Fruit fly (Drosophila melanogaster) whole organism, embryonic: Measurements from ENCODE around the gene CG18765.

Experiments used
- Aef1 ChIP-seq: fragments of 200-800 bp; sonication (Bioruptor generic); IDR thresholded peaks from 3 replicates; pipeline ENCODE4 v1.3.6; 2022; ENCODE audit warnings: missing biosample characterization, missing genetic modification characterization
- Antp ChIP-seq: fragments of 200-800 bp; sonication (Bioruptor generic); optimal IDR thresholded peaks from 3 replicates; lab custom pipeline; 2016; ENCODE audit warnings: missing biosample characterization, missing genetic modification characterization
- Blimp-1 ChIP-seq: fragments of 200-800 bp; sonication (Bioruptor generic); optimal IDR thresholded peaks from 3 replicates; lab custom pipeline; 2018; ENCODE audit warnings: missing biosample characterization, missing genetic modification characterization, mild to moderate bottlenecking, moderate library complexity, missing genetic modification reagents
- CG10959 ChIP-seq: fragments of 200-800 bp; sonication (Bioruptor generic); IDR thresholded peaks from 2 replicates; pipeline ENCODE4 v1.3.6; 2022; ENCODE audit warnings: missing biosample characterization, missing genetic modification characterization
- CG12104 ChIP-seq: fragments of 200-800 bp; sonication (Bioruptor generic); optimal IDR thresholded peaks from 3 replicates; lab custom pipeline; 2016; ENCODE audit warnings: missing biosample characterization, missing genetic modification characterization
- CG12236 ChIP-seq: fragments of 200-800 bp; sonication (Bioruptor generic); optimal IDR thresholded peaks from 2 replicates; lab custom pipeline; 2016; ENCODE audit warnings: missing biosample characterization, missing genetic modification characterization
- CG12942 ChIP-seq: fragments of 200-800 bp; sonication (Bioruptor generic); optimal IDR thresholded peaks from 3 replicates; lab custom pipeline; 2016; ENCODE audit warnings: missing biosample characterization, missing genetic modification characterization
- CG15269 ChIP-seq: fragments of 200-800 bp; sonication (Bioruptor generic); optimal IDR thresholded peaks from 2 replicates; lab custom pipeline; 2018; ENCODE audit warnings: missing biosample characterization, mild to moderate bottlenecking, missing genetic modification characterization, moderate library complexity
- CG16813 ChIP-seq: fragments of 200-800 bp; sonication (Bioruptor generic); IDR thresholded peaks from 3 replicates; pipeline ENCODE4 v1.3.6; 2022; ENCODE audit warnings: missing biosample characterization, missing genetic modification characterization; ENCODE audit not compliant: partially characterized antibody
- CG18619 ChIP-seq: fragments of 200-800 bp; sonication (Bioruptor generic); optimal IDR thresholded peaks from 3 replicates; lab custom pipeline; 2017; ENCODE audit warnings: missing biosample characterization, mild to moderate bottlenecking, missing genetic modification characterization
- CG4282 ChIP-seq: fragments of 200-800 bp; sonication (Bioruptor generic); optimal IDR thresholded peaks from 2 replicates; lab custom pipeline; 2016; ENCODE audit warnings: missing biosample characterization, missing genetic modification characterization
- CG4424 ChIP-seq: fragments of 200-800 bp; sonication (Bioruptor generic); optimal IDR thresholded peaks from 3 replicates; lab custom pipeline; 2016; ENCODE audit warnings: missing biosample characterization, missing genetic modification characterization
- CG4617 ChIP-seq: fragments of 200-800 bp; sonication (Bioruptor generic); optimal IDR thresholded peaks from 3 replicates; lab custom pipeline; 2016; ENCODE audit warnings: missing biosample characterization, missing genetic modification characterization, borderline replicate concordance
- CG7357 ChIP-seq: fragments of 200-800 bp; sonication (Bioruptor generic); IDR thresholded peaks from 3 replicates; pipeline ENCODE4 v1.3.6; 2022; ENCODE audit warnings: missing biosample characterization, missing genetic modification characterization
- CG7963 ChIP-seq: fragments of 200-800 bp; sonication (Bioruptor generic); IDR thresholded peaks from 3 replicates; pipeline ENCODE4 v1.3.6; 2022; ENCODE audit warnings: missing biosample characterization, missing genetic modification characterization; ENCODE audit not compliant: partially characterized antibody
- CG8765 ChIP-seq: fragments of 200-800 bp; sonication (Bioruptor generic); IDR thresholded peaks from 2 replicates; pipeline ENCODE4 v1.3.6; 2022; ENCODE audit warnings: missing biosample characterization, missing genetic modification characterization
- CG8944 ChIP-seq: fragments of 200-800 bp; sonication (Bioruptor generic); optimal IDR thresholded peaks from 3 replicates; lab custom pipeline; 2016; ENCODE audit warnings: missing biosample characterization, missing genetic modification characterization
- D ChIP-seq, 2 experiments: fragments of 200-800 bp in 1 of 2; fragments of >200 bp in 1 of 2; sonication (Bioruptor generic) in 1 of 2; optimal IDR thresholded peaks; 2 replicates in 1 of 2; 3 replicates in 1 of 2; lab custom pipeline; 2017; ENCODE audit warnings: mild to moderate bottlenecking in 1 of 2, missing biosample characterization in 1 of 2, missing genetic modification characterization in 1 of 2, missing genetic modification reagents in 1 of 2
- Dbx ChIP-seq: fragments of 200-800 bp; sonication (Bioruptor generic); IDR thresholded peaks from 3 replicates; pipeline ENCODE4 v1.3.6; 2022; ENCODE audit warnings: missing biosample characterization, missing genetic modification characterization
- Dref ChIP-seq: fragments of 200-800 bp; sonication (Bioruptor generic); IDR thresholded peaks from 2 replicates; pipeline ENCODE4 v1.3.6; 2022; ENCODE audit warnings: missing biosample characterization, missing genetic modification characterization
- Drgx ChIP-seq: fragments of 200-800 bp; sonication (Bioruptor generic); IDR thresholded peaks from 2 replicates; pipeline ENCODE4 v1.3.6; 2022; ENCODE audit warnings: missing biosample characterization, missing genetic modification characterization
- Fer3 ChIP-seq: fragments of 200-800 bp; sonication (Bioruptor generic); optimal IDR thresholded peaks from 2 replicates; lab custom pipeline; 2018; ENCODE audit warnings: missing biosample characterization, mild to moderate bottlenecking, missing genetic modification characterization, moderate library complexity
- Gug ChIP-seq: fragments of 200-800 bp; sonication (Bioruptor generic); IDR thresholded peaks from 4 replicates; pipeline ENCODE4 v1.3.6; 2022; ENCODE audit warnings: missing biosample characterization, missing genetic modification characterization
- HmgD ChIP-seq: fragments of 200-800 bp; sonication (Bioruptor generic); optimal IDR thresholded peaks from 3 replicates; lab custom pipeline; 2016; ENCODE audit warnings: missing biosample characterization, missing genetic modification characterization
- Hsf ChIP-seq: fragments of 200-800 bp; sonication (Bioruptor generic); optimal IDR thresholded peaks from 3 replicates; lab custom pipeline; 2016; ENCODE audit warnings: missing biosample characterization, missing genetic modification characterization
- Lhr ChIP-seq: fragments of 200-800 bp; sonication (Bioruptor generic); optimal IDR thresholded peaks from 3 replicates; lab custom pipeline; 2017; ENCODE audit warnings: mild to moderate bottlenecking, missing biosample characterization, missing genetic modification reagents, missing genetic modification characterization
- MBD-R2 ChIP-seq: fragments of 200-800 bp; sonication (Bioruptor generic); IDR thresholded peaks from 2 replicates; pipeline ENCODE4 v1.3.6; 2022; ENCODE audit warnings: missing biosample characterization, missing genetic modification characterization
- Pdp1 ChIP-seq, 2 experiments: fragments of 200-800 bp; sonication (Bioruptor generic); optimal IDR thresholded peaks; 3 replicates each; lab custom pipeline; 2016; ENCODE audit warnings: missing biosample characterization in 2 of 2, missing genetic modification characterization in 2 of 2, mild to moderate bottlenecking in 1 of 2, moderate library complexity in 1 of 2
- Usf ChIP-seq: fragments of 200-800 bp; sonication (Bioruptor generic); optimal IDR thresholded peaks from 2 replicates; lab custom pipeline; 2017; ENCODE audit warnings: missing genotype, missing biosample characterization, missing genetic modification characterization
- YL-1 ChIP-seq: fragments of 200-800 bp; sonication (Bioruptor generic); optimal IDR thresholded peaks from 3 replicates; lab custom pipeline; 2017; ENCODE audit warnings: missing biosample characterization, mild to moderate bottlenecking, missing genetic modification characterization
- al ChIP-seq: fragments of 200-800 bp; sonication (Bioruptor generic); IDR thresholded peaks from 2 replicates; pipeline ENCODE4 v1.3.6; 2022; ENCODE audit warnings: missing biosample characterization, missing genetic modification characterization
- ato ChIP-seq: fragments of 200-800 bp; sonication (Bioruptor generic); IDR thresholded peaks from 2 replicates; pipeline ENCODE4 v1.3.6; 2022; ENCODE audit warnings: missing biosample characterization, missing genetic modification characterization; ENCODE audit not compliant: partially characterized antibody
- grau ChIP-seq: fragments of 200-800 bp; optimal IDR thresholded peaks from 3 replicates; lab custom pipeline; 2019; ENCODE audit warnings: missing biosample characterization, mild to moderate bottlenecking, missing genetic modification characterization, moderate library complexity
- gsb ChIP-seq: fragments of 200-800 bp; sonication (Bioruptor generic); IDR thresholded peaks from 2 replicates; pipeline ENCODE4 v1.3.6; 2022; ENCODE audit warnings: missing biosample characterization, missing genetic modification characterization
- inv ChIP-seq: fragments of 200-800 bp; sonication (Bioruptor generic); IDR thresholded peaks from 2 replicates; pipeline ENCODE4 v1.3.6; 2022; ENCODE audit warnings: missing biosample characterization, missing genetic modification characterization; ENCODE audit not compliant: partially characterized antibody
- mam ChIP-seq: fragments of 200-800 bp; sonication (Bioruptor generic); optimal IDR thresholded peaks from 3 replicates; lab custom pipeline; 2016; ENCODE audit warnings: missing biosample characterization, missing genetic modification characterization
- pum ChIP-seq: fragments of 200-800 bp; sonication (Bioruptor generic); optimal IDR thresholded peaks from 2 replicates; lab custom pipeline; 2016; ENCODE audit warnings: missing biosample characterization, missing genetic modification characterization
- ro ChIP-seq: fragments of 200-800 bp; sonication (Bioruptor generic); IDR thresholded peaks from 2 replicates; pipeline ENCODE4 v1.3.6; 2022; ENCODE audit warnings: missing biosample characterization, missing genetic modification characterization
- sc ChIP-seq, 3 experiments: fragments of >200 bp in 2 of 3; fragments of 200-800 bp in 1 of 3; sonication (Bioruptor generic) in 1 of 3; optimal IDR thresholded peaks; 2 replicates in 2 of 3; 3 replicates in 1 of 3; lab custom pipeline; 2017; ENCODE audit warnings: mild to moderate bottlenecking in 1 of 3, missing biosample characterization in 1 of 3, missing genetic modification characterization in 1 of 3, missing genetic modification reagents in 1 of 3
- sd ChIP-seq: fragments of 200-800 bp; sonication (Bioruptor generic); optimal IDR thresholded peaks from 3 replicates; lab custom pipeline; 2018; ENCODE audit warnings: missing biosample characterization, mild to moderate bottlenecking, missing genetic modification characterization, moderate library complexity
- sens ChIP-seq: fragments of 200-800 bp; sonication (Bioruptor generic); peaks from one replicate; lab custom pipeline; 2016; ENCODE audit warnings: missing biosample characterization, missing genetic modification characterization
- shn ChIP-seq: fragments of 200-800 bp; sonication (Bioruptor generic); optimal IDR thresholded peaks from 3 replicates; lab custom pipeline; 2016; ENCODE audit warnings: missing biosample characterization, missing genetic modification characterization
- sisA ChIP-seq: fragments of 200-800 bp; sonication (Bioruptor generic); IDR thresholded peaks from 2 replicates; pipeline ENCODE4 v1.3.6; 2022; ENCODE audit warnings: missing biosample characterization, missing genetic modification characterization
- slbo ChIP-seq: fragments of 200-800 bp; sonication (Bioruptor generic); IDR thresholded peaks from 2 replicates; pipeline ENCODE4 v1.3.6; 2022; ENCODE audit warnings: missing biosample characterization, missing genetic modification characterization
- stwl ChIP-seq: fragments of 200-800 bp; sonication (Bioruptor generic); optimal IDR thresholded peaks from 3 replicates; lab custom pipeline; 2018; ENCODE audit warnings: missing biosample characterization, mild to moderate bottlenecking, missing genetic modification characterization, moderate library complexity
- tll ChIP-seq, 2 experiments: fragments of 200-800 bp in 1 of 2; fragments of >200 bp in 1 of 2; sonication (Bioruptor generic) in 1 of 2; optimal IDR thresholded peaks; 2 replicates each; lab custom pipeline; 2017 to 2019; ENCODE audit warnings: missing biosample characterization in 2 of 2, missing genetic modification characterization in 2 of 2, mild to moderate bottlenecking in 1 of 2, moderate library complexity in 1 of 2
- wek ChIP-seq: fragments of 200-800 bp; sonication (Bioruptor generic); optimal IDR thresholded peaks from 3 replicates; lab custom pipeline; 2018; ENCODE audit warnings: missing biosample characterization, mild to moderate bottlenecking, missing genetic modification characterization, moderate library complexity
- zen ChIP-seq: fragments of 200-800 bp; sonication (Bioruptor generic); optimal IDR thresholded peaks from 3 replicates; lab custom pipeline; 2018; ENCODE audit warnings: missing biosample characterization, mild to moderate bottlenecking, missing genetic modification characterization, moderate library complexity
- zen2 ChIP-seq: fragments of 200-800 bp; sonication (Bioruptor generic); IDR thresholded peaks from 3 replicates; pipeline ENCODE4 v1.3.6; 2022; ENCODE audit warnings: missing biosample characterization, missing genetic modification characterization; ENCODE audit not compliant: partially characterized antibody

Gene CG18765

dm6 chr3R:11735337-11735736 is 43.7 kb upstream of the CG18765 start, which contains the start of gene CG14721 (continued):
- TF ChIP-seq D (optimal IDR thresholded peaks at IDR 0.05; lab: Kevin White, UChicago) (no peak), D (GFP tag; optimal IDR thresholded peaks at IDR 0.05; lab: Kevin White, UChicago) (no peak), MBD-R2 (GFP tag; lab: Robert Waterston, UW) (peak; percentile 84), pum (GFP tag; lab: Kevin White, UChicago) (peak; percentile 33), tll (GFP tag; optimal IDR thresholded peaks at IDR 0.05; lab: Kevin White, UChicago) (no peak), CG4617 (GFP tag; lab: Kevin White, UChicago) (peak; percentile 53), inv (GFP tag; lab: Robert Waterston, UW) (peak; percentile 23; the same call in 1 of the 2 replicates), CG12104 (GFP tag; lab: Kevin White, UChicago) (no peak), Drgx (GFP tag; lab: Robert Waterston, UW) (no peak), Blimp-1 (GFP tag; lab: Kevin White, UChicago) (no peak), Lhr (GFP tag; lab: Kevin White, UChicago) (peak; percentile 57), Gug (peak; percentile 24; the same call in 1 of the 4 replicates), CG4424 (GFP tag; lab: Kevin White, UChicago) (peak; percentile 48), CG8765 (GFP tag; lab: Robert Waterston, UW) (no peak), wek (no peak), CG7963 (GFP tag; lab: Robert Waterston, UW) (no peak), sc (optimal IDR thresholded peaks at IDR 0.05; lab: Kevin White, UChicago) (no peak), sc (GFP tag; optimal IDR thresholded peaks at IDR 0.05; lab: Kevin White, UChicago) (no peak), sisA (GFP tag; lab: Robert Waterston, UW) (peak; percentile 20; the same call in 1 of the 2 replicates), YL-1 (GFP tag; lab: Kevin White, UChicago) (peak; percentile 31), CG10959 (GFP tag; lab: Robert Waterston, UW) (no peak), grau (tag; lab: Kevin White, UChicago) (no peak), ro (GFP tag; lab: Robert Waterston, UW) (no peak), CG16813 (GFP tag; lab: Robert Waterston, UW) (peak; percentile 37; the same call in 1 of the 3 replicates), Aef1 (GFP tag; lab: Robert Waterston, UW) (peak; percentile 54), CG4282 (GFP tag; lab: Kevin White, UChicago) (no peak), slbo (GFP tag; lab: Robert Waterston, UW) (peak; percentile 43; the same call in 1 of the 2 replicates), CG8944 (GFP tag; lab: Kevin White, UChicago) (no peak), al (GFP tag; lab: Robert Waterston, UW) (no peak), ato (GFP tag; lab: Robert Waterston, UW) (no peak; the same call in 1 of the 2 replicates), CG12236 (no peak), zen (tag; lab: Kevin White, UChicago) (no peak), CG15269 (tag; lab: Kevin White, UChicago) (no peak), Usf (no peak), sd (no peak), sens (GFP tag; lab: Kevin White, UChicago) (peak; percentile 85), Antp (peak; percentile 42), shn (peak; percentile 11), Pdp1 (GFP tag; optimal IDR thresholded peaks at IDR 0.05; lab: Kevin White, UChicago) (peak in 1 of 2 experiments; percentile 38), Dbx (GFP tag; lab: Robert Waterston, UW) (0 out of 3 replicates have a peak, but pooled peaks have one; percentile 5), Fer3 (tag; lab: Kevin White, UChicago) (no peak), CG18619 (no peak), CG7357 (GFP tag; lab: Robert Waterston, UW) (no peak), HmgD (peak; percentile 71), gsb (GFP tag; lab: Robert Waterston, UW) (no peak), stwl (tag; lab: Kevin White, UChicago) (peak; percentile 37), Dref (GFP tag; lab: Robert Waterston, UW) (0 out of 2 replicates have a peak, but pooled peaks have one; percentile 31), mam (GFP tag; lab: Kevin White, UChicago) (peak; percentile 56), Hsf (GFP tag; lab: Kevin White, UChicago) (peak; percentile 23), zen2 (GFP tag; lab: Robert Waterston, UW) (no peak; the same call in 2 of the 3 replicates), CG12942 (no peak)
